Worm (Caenorhabditis elegans) whole organism, L2 larva: Measurements from ENCODE around the gene F44G4.5.

Experiments used
- ZK546.5 ChIP-seq: sonication (generic microtip); optimal IDR thresholded peaks from 2 replicates; lab custom pipeline; 2017; ENCODE audit warnings: missing biosample characterization, missing genetic modification characterization
- ama-1 ChIP-seq: fragments of 150-350 bp; optimal IDR thresholded peaks from 2 replicates; lab custom pipeline; 2018; ENCODE audit warnings: inconsistent platforms
- blmp-1 ChIP-seq: sonication (generic microtip); optimal IDR thresholded peaks from 2 replicates; lab custom pipeline; 2017; ENCODE audit warnings: missing genetic modification characterization, mild to moderate bottlenecking, missing compliant biosample characterization, antibody characterized with exemption, moderate library complexity; ENCODE audit not compliant: insufficient read depth
- ceh-82 ChIP-seq: fragments of 150-350 bp; optimal IDR thresholded peaks from 2 replicates; lab custom pipeline; 2014; ENCODE audit warnings: missing biosample characterization, missing genetic modification characterization
- dmd-4 ChIP-seq: sonication (generic microtip); optimal IDR thresholded peaks from 2 replicates; lab custom pipeline; 2017; ENCODE audit warnings: missing biosample characterization, missing genetic modification characterization
- fos-1 ChIP-seq: fragments of 150-350 bp; optimal IDR thresholded peaks from 2 replicates; lab custom pipeline; 2014; ENCODE audit warnings: missing biosample characterization, missing genetic modification characterization
- lin-39 ChIP-seq: fragments of 150-350 bp; optimal IDR thresholded peaks from 2 replicates; lab custom pipeline; 2014; ENCODE audit warnings: missing biosample characterization, missing genetic modification reagents, missing genetic modification characterization
- mab-5 ChIP-seq: fragments of 150-350 bp; optimal IDR thresholded peaks from 2 replicates; lab custom pipeline; 2014; ENCODE audit warnings: missing biosample characterization, missing genetic modification characterization
- nhr-12 ChIP-seq: fragments of 150-350 bp; optimal IDR thresholded peaks from 2 replicates; lab custom pipeline; 2014; ENCODE audit warnings: missing biosample characterization, missing genetic modification characterization
- nhr-21 ChIP-seq: fragments of 150-350 bp; optimal IDR thresholded peaks from 2 replicates; lab custom pipeline; 2014; ENCODE audit warnings: missing biosample characterization, missing genetic modification characterization
- nhr-77 ChIP-seq: fragments of 150-350 bp; optimal IDR thresholded peaks from 2 replicates; lab custom pipeline; 2014; ENCODE audit warnings: missing biosample characterization, missing genetic modification characterization
- sem-4 ChIP-seq: fragments of 150-350 bp; optimal IDR thresholded peaks from 2 replicates; lab custom pipeline; 2014; ENCODE audit warnings: missing biosample characterization, missing genetic modification reagents, missing genetic modification characterization
- skn-1 ChIP-seq: sonication (generic microtip); optimal IDR thresholded peaks from 2 replicates; lab custom pipeline; 2017; ENCODE audit warnings: missing biosample characterization, missing genetic modification characterization
- ztf-4 ChIP-seq: fragments of 150-350 bp; optimal IDR thresholded peaks from 2 replicates; lab custom pipeline; 2014; ENCODE audit warnings: missing biosample characterization, missing genetic modification characterization

ce11 chrII:8969251-8970183, 30.7 kb downstream of the F44G4.5 start, which contains the start of the genes szy-20 and C18E9.5:
- no peak for TF ChIP-seq blmp-1
- TF ChIP-seq skn-1 (tag; lab: Kevin White, UChicago), result no peak
- TF ChIP-seq nhr-12 (tag; lab: Kevin White, UChicago), result no peak
- TF ChIP-seq lin-39 (tag; lab: Kevin White, UChicago), result no peak
- TF ChIP-seq ama-1 (lab: Kevin White, UChicago), result no peak
- TF ChIP-seq ztf-4 (tag; lab: Kevin White, UChicago), result peak; percentile 41
- TF ChIP-seq nhr-21 (tag; lab: Kevin White, UChicago), result peak; percentile 50
- no peak for TF ChIP-seq ceh-82 (tag; lab: Kevin White, UChicago)
- peak; percentile 50 for TF ChIP-seq ZK546.5 (tag; lab: Kevin White, UChicago)
- TF ChIP-seq nhr-77 (tag; lab: Kevin White, UChicago), result no peak
- TF ChIP-seq dmd-4 (tag; lab: Kevin White, UChicago), result no peak
- TF ChIP-seq fos-1, result peak; percentile 94
- TF ChIP-seq mab-5, result peak; percentile 88
- TF ChIP-seq sem-4 (tag; lab: Kevin White, UChicago), result peak; percentile 1
